Worm (Caenorhabditis elegans) whole organism, early embryonic: ENCODE data around the gene athp-2.

Experiments used
- aly-1 ChIP-seq: sonication (generic microtip); optimal IDR thresholded peaks from 2 replicates; lab custom pipeline; 2016; ENCODE audit warnings: missing genetic modification characterization, missing compliant biosample characterization
- ama-1 ChIP-seq: fragments of 150-350 bp; optimal IDR thresholded peaks from 2 replicates; lab custom pipeline; 2014
- ets-7 ChIP-seq: sonication (generic microtip); optimal IDR thresholded peaks from 2 replicates; lab custom pipeline; 2016; ENCODE audit warnings: missing genotype, missing genetic modification characterization, missing compliant biosample characterization
- tbx-37 ChIP-seq: fragments of 200-800 bp; sonication (Bioruptor generic); conservative IDR thresholded peaks from 2 replicates; pipeline ENCODE4 v1.3.6; 2022; ENCODE audit warnings: missing genetic modification reagents, missing genetic modification characterization, missing compliant biosample characterization

DNA sequence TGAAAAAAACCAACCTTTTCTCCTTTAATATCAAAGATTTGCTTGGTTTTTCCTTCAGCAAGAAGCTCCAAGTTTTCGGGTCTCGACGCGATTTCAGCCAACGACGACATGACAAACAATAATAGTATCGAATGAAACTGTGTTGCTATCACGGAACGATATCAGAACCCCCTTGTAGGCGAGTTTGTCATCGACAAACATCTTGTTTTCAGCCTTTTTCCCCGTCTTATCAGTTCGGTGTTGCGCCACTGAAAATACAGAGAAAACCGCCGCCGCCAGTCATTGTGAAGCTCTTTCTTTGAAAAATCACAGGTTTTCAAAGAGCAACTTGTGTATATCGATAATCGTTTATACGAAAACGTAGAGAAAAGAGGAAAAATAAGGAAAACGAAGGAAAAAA is 32.4 kb downstream of the athp-2 start, which contains the start of gene paic-1:
- TF ChIP-seq tbx-37 (GFP tag; lab: Robert Waterston, UW), result no peak
- no peak for TF ChIP-seq ama-1 (lab: Kevin White, UChicago)
- TF ChIP-seq aly-1 (tag; lab: Kevin White, UChicago), result no peak
- no peak for TF ChIP-seq ets-7 (tag; lab: Kevin White, UChicago)
